Fruit fly (Drosophila melanogaster) whole organism, larva: ENCODE measurements around the gene Krn.

Experiments used
- noc ChIP-seq: fragments of 200-800 bp; sonication (Bioruptor generic); optimal IDR thresholded peaks from 3 replicates; lab custom pipeline; 2019; ENCODE audit warnings: missing biosample characterization, mild to moderate bottlenecking, missing genetic modification characterization, moderate library complexity

Krn gene

DNA sequence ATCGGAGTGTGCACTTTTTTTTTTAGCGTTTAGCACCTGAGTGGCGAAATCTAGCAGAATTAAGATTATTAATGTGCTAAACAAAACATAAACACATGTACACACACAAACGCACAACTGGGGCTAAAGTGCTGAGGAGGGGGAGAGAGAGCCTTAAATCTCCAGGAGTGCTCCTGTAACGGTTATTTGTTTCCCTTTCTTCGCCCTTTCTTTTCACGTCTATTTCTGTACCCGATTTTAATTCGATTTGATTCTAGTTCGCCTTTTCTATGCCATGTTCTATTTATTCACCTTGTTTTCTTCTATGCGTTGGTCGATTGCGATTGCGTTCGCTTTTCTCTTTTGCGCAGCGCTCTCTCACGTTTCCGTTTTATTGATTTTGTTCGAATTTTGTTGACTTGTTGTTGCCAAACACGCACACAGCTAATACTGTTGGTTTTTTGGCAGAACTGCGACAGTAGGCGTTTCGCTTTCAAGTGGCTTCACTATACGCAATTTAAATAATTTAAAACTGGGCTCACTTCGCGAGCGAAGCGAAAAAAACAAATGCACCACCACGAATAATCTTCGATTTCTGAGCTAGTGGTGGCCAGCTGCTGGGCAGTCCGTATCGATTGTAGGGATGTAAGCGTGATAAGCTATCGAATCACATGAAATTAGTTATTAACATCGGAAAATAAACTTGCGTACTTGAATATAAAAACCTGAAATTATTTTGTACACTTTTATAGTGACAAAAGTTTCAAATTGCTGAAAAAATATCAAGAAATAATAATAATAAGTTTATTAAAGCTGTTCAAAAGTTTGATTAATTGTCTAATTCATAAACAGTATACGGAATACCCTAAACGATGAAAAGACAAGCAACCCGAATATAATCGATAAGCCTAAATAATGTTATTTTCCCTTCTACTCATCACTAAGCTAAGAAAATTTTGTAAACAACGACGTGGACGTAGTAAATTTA lies at the start of gene Krn, which contains the start of the genes Ndfip and CG7484:
Gene Krn, minus strand, starts transcription at position 580 of the 967 bp plus-strand sequence.
Gene Ndfip, minus strand, starts transcription at position 580 of the 967 bp plus-strand sequence.
Gene CG7484, plus strand, starts transcription at position 917 of the 967 bp plus-strand sequence.
- peak; percentile 92 for TF ChIP-seq noc (tag; lab: Kevin White, UChicago)

DNA sequence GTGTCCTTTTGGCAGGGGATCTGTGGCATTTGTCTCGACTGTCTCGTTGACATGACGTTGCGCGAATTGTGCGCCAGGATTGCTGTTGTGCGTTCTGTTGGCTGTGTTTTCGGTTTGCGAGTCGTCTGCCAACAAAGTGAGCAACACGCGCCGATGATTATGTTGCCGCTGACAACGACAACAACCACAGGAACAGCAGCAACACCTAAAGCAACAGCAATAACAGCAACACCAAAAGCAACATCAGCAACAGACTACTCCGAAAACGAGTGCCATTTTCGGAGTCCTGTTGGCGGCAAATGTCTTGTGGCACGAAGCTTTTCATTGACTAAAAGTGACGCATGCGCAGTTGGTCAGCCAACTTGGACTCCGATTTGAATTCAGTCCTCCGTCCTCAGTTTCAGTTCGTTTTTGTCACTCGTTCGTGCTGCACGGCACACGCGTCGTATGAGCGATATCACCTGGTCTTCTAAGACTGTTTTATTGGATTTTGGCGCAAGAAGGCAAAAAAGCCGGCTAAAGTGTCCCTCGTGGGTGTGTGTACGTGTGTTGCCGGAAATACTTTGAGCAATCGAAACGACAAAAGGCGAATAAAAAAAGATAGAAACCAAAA lies 35.6 kb upstream of the Krn start, which contains the start of gene Ccn:
Gene Ccn, plus strand, starts transcription at position 437 of the 613 bp plus-strand sequence.
- no peak for TF ChIP-seq noc (tag; lab: Kevin White, UChicago)

dm6 chr3L:17671768-17672167 lies 17.7 kb upstream of the Krn start:
- TF ChIP-seq noc (tag; lab: Kevin White, UChicago) = no peak

dm6 chr3L:17671322-17671721 lies 17.2 kb upstream of the Krn start, which contains the start of gene CG34251:
Gene CG34251, plus strand, starts transcription at chr3L:17671622.
- TF ChIP-seq noc (tag; lab: Kevin White, UChicago) = no peak

dm6 chr3L:17668945-17669779 lies 15.1 kb upstream of the Krn start, which contains the start of gene Crtc:
Gene Crtc, minus strand, starts transcription at chr3L:17669234.
- no peak for TF ChIP-seq noc (tag; lab: Kevin White, UChicago)

- TF ChIP-seq noc (tag; lab: Kevin White, UChicago) = no peak
Measured at dm6 chr3L:17668386-17668944, 14.4 kb upstream of the Krn start.

dm6 chr3L:17667642-17668362 lies 13.7 kb upstream of the Krn start:
- no peak for TF ChIP-seq noc (tag; lab: Kevin White, UChicago)

- TF ChIP-seq noc (tag; lab: Kevin White, UChicago) = peak; percentile 80
Measured at dm6 chr3L:17665084-17665576, 11.1 kb upstream of the Krn start.

DNA sequence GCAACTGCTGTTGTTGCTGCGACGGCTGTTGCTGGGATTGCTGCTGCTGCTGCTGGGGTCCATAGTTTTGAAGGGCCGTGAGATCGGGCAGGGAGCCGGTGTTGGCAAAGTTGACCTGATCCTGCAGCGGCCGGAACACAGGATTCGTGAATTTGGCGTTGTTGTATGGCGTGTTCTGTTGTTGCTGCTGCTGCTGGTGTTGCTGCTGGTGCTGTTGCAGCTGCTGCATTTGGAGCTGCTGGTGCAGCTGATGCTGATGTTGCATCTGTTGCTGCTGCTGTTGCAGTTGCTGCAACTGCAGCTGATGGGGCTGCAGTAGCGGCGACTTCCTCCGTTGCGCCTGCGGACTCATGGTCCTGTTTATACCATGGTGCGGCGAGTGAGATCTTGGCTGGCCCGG lies 9.6 kb upstream of the Krn start:
- TF ChIP-seq noc (tag; lab: Kevin White, UChicago) = no peak

DNA sequence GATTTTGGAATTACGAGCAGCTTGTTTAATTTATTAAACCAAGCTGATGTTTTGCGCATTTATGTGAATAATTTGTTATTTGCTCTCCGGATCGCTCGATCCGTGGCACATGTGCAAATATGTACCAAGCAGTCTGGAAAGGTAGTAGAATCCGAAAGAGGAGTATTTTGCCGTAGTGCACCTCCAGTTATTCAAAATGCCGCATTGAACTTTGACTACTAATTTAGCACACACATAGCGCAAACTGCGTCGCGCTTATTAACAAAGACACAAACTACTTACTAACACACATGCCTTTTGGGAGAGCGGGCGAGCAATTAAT lies 5.1 kb upstream of the Krn start:
- peak; percentile 34 for TF ChIP-seq noc (tag; lab: Kevin White, UChicago)

- peak; percentile 95 for TF ChIP-seq noc (tag; lab: Kevin White, UChicago)
Measured at dm6 chr3L:17658423-17659267, 4.6 kb upstream of the Krn start.

DNA sequence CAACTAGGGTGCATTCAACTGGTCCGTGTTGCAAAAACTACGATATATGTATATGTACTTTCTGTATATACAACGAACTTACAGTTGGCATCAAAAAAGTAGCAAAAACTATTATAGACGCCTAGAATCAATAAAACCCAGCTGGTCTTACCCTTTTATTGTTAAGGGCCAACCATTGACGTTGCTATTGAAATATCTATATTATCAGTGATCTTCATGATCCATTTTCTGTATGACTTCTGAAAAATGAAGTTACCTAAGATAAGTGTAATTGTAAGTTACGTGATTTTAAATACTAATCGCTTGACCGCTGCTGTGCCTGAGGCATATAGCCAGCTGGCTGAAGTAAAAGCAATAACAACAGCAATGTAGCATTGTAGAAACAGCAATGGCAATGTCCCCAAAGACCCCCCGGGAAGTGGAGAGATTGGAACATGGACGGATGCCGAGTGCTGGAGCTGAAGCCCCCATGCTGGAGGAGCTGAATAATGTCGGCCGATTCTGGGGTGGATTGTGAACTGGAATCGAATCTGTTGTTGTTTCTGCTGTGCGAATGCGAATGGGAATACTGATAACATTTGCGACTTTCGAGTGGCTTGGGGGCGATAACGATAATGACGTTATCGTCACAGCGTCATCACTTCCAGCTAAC lies 3.8 kb upstream of the Krn start:
- TF ChIP-seq noc (tag; lab: Kevin White, UChicago) = peak; percentile 26
